Worm (Caenorhabditis elegans): ENCODE data around the gene C37C3.9.

The C37C3.9 gene

DNA sequence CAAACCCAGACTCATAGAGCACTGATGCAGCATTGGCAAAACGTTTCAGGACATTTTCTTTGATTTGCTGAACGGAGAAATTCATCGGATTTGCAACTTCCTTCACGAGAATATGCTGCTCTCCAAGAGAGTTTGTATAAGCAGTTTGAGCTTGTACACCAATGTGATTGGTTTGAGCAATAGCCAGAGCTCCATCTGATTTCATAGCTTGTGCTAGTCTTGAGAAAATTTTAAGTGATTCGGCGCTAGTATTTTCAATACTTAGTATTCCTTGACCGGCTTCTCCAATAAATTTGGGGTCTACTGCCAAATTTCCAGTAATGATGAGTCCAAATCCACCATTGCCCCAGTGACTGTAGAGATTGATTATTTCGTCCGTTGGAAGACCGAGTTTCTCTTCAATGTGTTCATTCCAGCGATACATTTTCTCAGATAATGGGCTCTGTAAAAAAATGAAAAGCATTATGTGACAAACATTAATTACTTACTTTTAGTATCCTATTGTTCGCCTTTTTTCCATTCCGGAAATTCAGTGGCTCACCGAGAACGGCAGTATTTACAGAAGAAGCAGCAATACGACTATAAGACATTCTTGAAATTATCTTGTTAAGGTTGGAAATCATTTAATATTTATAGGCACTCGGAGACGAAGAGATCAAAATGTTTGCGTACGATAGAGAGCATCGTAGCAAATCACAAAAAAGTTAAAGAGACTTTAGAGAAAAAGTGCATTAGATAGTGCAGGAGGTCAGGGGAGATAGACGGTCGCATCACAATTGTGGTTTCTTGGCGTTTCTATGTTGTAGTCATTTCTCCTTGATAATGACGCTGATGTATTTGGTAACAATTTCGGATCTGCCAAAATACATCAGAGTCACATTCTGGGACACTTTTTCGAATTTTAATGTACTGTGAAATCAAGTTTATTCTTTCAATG lies 44.9 kb downstream of the C37C3.9 start, which contains the start of gene ZK742.3:
ZK742.3 (minus strand) TSS at position 593 of the 937 bp plus-strand sequence.
- peak in 1 of 2 experiments; percentile 36 for TF ChIP-seq lin-35 (GFP tag; optimal IDR thresholded peaks at IDR 0.05)
- TF ChIP-seq hlh-17 (GFP tag; optimal IDR thresholded peaks at IDR 0.05; ENCODE audit: borderline replicate concordance) = no peak
- TF ChIP-seq efl-3 (GFP tag; optimal IDR thresholded peaks at IDR 0.05) = no peak
- peak; percentile 28 for TF ChIP-seq lin-14 (GFP tag; optimal IDR thresholded peaks at IDR 0.05)
- no peak for TF ChIP-seq elt-3 (tag; optimal IDR thresholded peaks at IDR 0.05)
- peak; percentile 22 for TF ChIP-seq nhr-20 (tag; optimal IDR thresholded peaks at IDR 0.05)
- peak; percentile 15 for TF ChIP-seq nhr-90 (tag; optimal IDR thresholded peaks at IDR 0.05; ENCODE audit: poor library complexity)
- TF ChIP-seq snpc-4 (tag; optimal IDR thresholded peaks at IDR 0.05) = no peak
- no peak for TF ChIP-seq efl-1 (optimal IDR thresholded peaks at IDR 0.05)
- TF ChIP-seq efl-1 (GFP tag; optimal IDR thresholded peaks at IDR 0.05 in 1 of 2) = peak in 1 of 2 experiments; percentile 78
- TF ChIP-seq snu-23 (GFP tag; optimal IDR thresholded peaks at IDR 0.05) = peak; percentile 19
- TF ChIP-seq nhr-71 (tag; optimal IDR thresholded peaks at IDR 0.05) = peak; percentile 7
- no peak for TF ChIP-seq unc-30 (tag; optimal IDR thresholded peaks at IDR 0.05)
- TF ChIP-seq lin-13 (GFP tag; optimal IDR thresholded peaks at IDR 0.05) = no peak

DNA sequence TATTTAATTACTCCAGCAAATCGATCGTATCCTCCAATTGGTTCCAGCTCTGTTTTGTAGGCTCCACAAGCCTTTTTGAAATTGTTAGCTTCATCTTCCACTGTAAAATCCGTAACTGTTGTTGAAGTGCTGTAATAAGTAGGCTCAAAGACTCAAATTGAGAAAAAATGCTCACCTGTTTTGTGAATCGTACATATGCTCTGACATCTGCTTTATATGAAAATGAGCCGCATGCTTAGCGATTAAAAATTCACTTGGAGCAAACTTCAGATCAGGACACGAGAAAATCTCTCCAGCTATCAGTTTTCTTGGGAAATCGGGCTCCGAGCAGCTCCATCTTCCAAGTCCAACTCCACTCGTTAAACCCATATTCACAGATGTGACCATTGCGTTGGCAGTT lies 46.1 kb downstream of the C37C3.9 start:
- TF ChIP-seq efl-1 (optimal IDR thresholded peaks at IDR 0.05) (no peak), efl-1 (GFP tag; optimal IDR thresholded peaks at IDR 0.05 in 1 of 2) (peak in 1 of 2 experiments; percentile 59), egl-13 (tag; optimal IDR thresholded peaks at IDR 0.05) (no peak)

DNA sequence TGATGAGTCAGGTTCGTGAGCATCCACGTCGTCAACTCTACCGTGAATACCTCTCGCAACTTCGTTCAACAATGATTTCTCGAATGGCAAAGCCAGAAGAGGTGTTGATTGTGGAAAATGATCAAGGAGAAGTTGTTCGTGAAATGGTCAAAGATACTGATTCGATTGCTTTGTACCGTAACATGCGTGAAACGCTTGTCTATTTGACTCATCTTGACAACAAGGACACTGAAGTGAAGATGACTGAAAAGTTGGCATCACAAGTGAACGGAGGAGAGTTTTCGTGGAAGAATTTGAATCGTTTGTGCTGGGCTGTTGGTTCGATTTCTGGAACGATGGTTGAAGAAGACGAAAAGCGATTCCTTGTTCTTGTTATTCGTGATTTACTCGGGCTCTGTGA lies 47.9 kb downstream of the C37C3.9 start:
- TF ChIP-seq ces-1 (GFP tag; optimal IDR thresholded peaks at IDR 0.05) = no peak
- TF ChIP-seq dsc-1 (tag; optimal IDR thresholded peaks at IDR 0.05) = no peak
- TF ChIP-seq ztf-4 (tag; optimal IDR thresholded peaks at IDR 0.05) = no peak
- TF ChIP-seq sox-4 (tag; optimal IDR thresholded peaks at IDR 0.05) = no peak
- TF ChIP-seq jun-1 (tag; optimal IDR thresholded peaks at IDR 0.05) = no peak
- no peak for TF ChIP-seq lin-14 (GFP tag; optimal IDR thresholded peaks at IDR 0.05)
- TF ChIP-seq unc-130 (tag; optimal IDR thresholded peaks at IDR 0.05) = no peak
- TF ChIP-seq C34B4.2 (tag; optimal IDR thresholded peaks at IDR 0.05) = no peak
- no peak for TF ChIP-seq nhr-19 (GFP tag; conservative IDR thresholded peaks at IDR 0.05)
- TF ChIP-seq skn-1 (tag; optimal IDR thresholded peaks at IDR 0.05) = no peak
- no peak for TF ChIP-seq lsy-2 (tag; optimal IDR thresholded peaks at IDR 0.05)
- no peak for TF ChIP-seq tlp-1 (tag; optimal IDR thresholded peaks at IDR 0.05)
- no peak for TF ChIP-seq tbx-2 (tag; optimal IDR thresholded peaks at IDR 0.05)
- TF ChIP-seq ztf-11 (tag; optimal IDR thresholded peaks at IDR 0.05) = no peak
- TF ChIP-seq zip-4 (GFP tag; optimal IDR thresholded peaks at IDR 0.05) = no peak
- TF ChIP-seq efl-3 (GFP tag; optimal IDR thresholded peaks at IDR 0.05) = no peak
- no peak for TF ChIP-seq nhr-47 (tag; optimal IDR thresholded peaks at IDR 0.05)
- TF ChIP-seq nhr-90 (tag; optimal IDR thresholded peaks at IDR 0.05; ENCODE audit: poor library complexity) = no peak
- no peak for TF ChIP-seq aha-1 (tag; optimal IDR thresholded peaks at IDR 0.05)
- no peak for TF ChIP-seq fos-1 (tag; optimal IDR thresholded peaks at IDR 0.05)

DNA sequence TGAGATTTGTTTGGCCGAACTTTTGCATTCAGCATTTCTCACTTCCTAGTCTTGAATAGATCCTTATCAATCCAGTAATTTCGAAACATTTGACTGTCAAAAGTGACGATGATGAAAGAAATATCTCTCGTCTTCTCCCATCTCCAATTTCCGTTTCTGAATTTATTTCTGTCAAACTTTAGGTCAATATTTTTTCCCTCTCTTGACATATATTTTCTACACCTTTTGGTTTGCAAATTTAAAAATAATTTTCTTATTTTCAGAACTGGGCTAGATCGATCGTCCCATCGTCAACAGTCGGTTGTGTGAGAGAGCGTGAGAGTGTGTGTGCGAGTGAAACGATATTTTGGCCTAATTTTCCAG lies 49.7 kb downstream of the C37C3.9 start, which contains the start of gene xpo-1:
xpo-1 (plus strand) TSS at position 264 of the 363 bp plus-strand sequence.
- TF ChIP-seq elt-2 (tag; optimal IDR thresholded peaks at IDR 0.05) = no peak
- peak in 1 of 6 experiments; percentile 18 for TF ChIP-seq elt-3 (tag; optimal IDR thresholded peaks at IDR 0.05)
- TF ChIP-seq efl-1 (optimal IDR thresholded peaks at IDR 0.05) = no peak
- peak in 1 of 2 experiments; percentile 20 for TF ChIP-seq efl-1 (GFP tag; optimal IDR thresholded peaks at IDR 0.05 in 1 of 2)
- no peak for TF ChIP-seq nhr-76 (tag; optimal IDR thresholded peaks at IDR 0.05)
- TF ChIP-seq blmp-1 (tag; optimal IDR thresholded peaks at IDR 0.05) = peak; percentile 19
